Fruit fly (Drosophila melanogaster) whole organism, embryonic: ENCODE results near the gene Targ1.

ENCODE experiments used
- Asciz ChIP-seq: fragments of 200-800 bp; sonication (Bioruptor generic); optimal IDR thresholded peaks from 2 replicates; lab custom pipeline; 2017; ENCODE audit warnings: missing biosample characterization, mild to moderate bottlenecking, missing genetic modification characterization, missing genetic modification reagents
- CG10274 ChIP-seq: fragments of 200-800 bp; sonication (Bioruptor generic); optimal IDR thresholded peaks from 3 replicates; lab custom pipeline; 2017; ENCODE audit warnings: missing biosample characterization, mild to moderate bottlenecking, missing genetic modification characterization
- CG10543 ChIP-seq: fragments of 200-800 bp; sonication (Bioruptor generic); optimal IDR thresholded peaks from 3 replicates; lab custom pipeline; 2017; ENCODE audit warnings: missing biosample characterization, mild to moderate bottlenecking, missing genetic modification characterization, moderate library complexity
- CG10565 ChIP-seq: fragments of 200-800 bp; sonication (Bioruptor generic); optimal IDR thresholded peaks from 3 replicates; lab custom pipeline; 2016; ENCODE audit warnings: missing biosample characterization, mild to moderate bottlenecking, missing genetic modification characterization
- CG11504 ChIP-seq: fragments of 200-800 bp; sonication (Bioruptor generic); optimal IDR thresholded peaks from 3 replicates; lab custom pipeline; 2019; ENCODE audit warnings: missing biosample characterization, mild to moderate bottlenecking, missing genetic modification characterization, moderate library complexity
- CG12942 ChIP-seq: fragments of 200-800 bp; sonication (Bioruptor generic); optimal IDR thresholded peaks from 3 replicates; lab custom pipeline; 2016; ENCODE audit warnings: missing biosample characterization, missing genetic modification characterization
- CG14710 ChIP-seq: fragments of 200-800 bp; sonication (Bioruptor generic); optimal IDR thresholded peaks from 3 replicates; lab custom pipeline; 2019; ENCODE audit warnings: missing biosample characterization, mild to moderate bottlenecking, missing genetic modification characterization, moderate library complexity
- CG15269 ChIP-seq: fragments of 200-800 bp; sonication (Bioruptor generic); optimal IDR thresholded peaks from 2 replicates; lab custom pipeline; 2018; ENCODE audit warnings: missing biosample characterization, mild to moderate bottlenecking, missing genetic modification characterization, moderate library complexity
- CG1603 ChIP-seq: fragments of 200-800 bp; sonication (Bioruptor generic); optimal IDR thresholded peaks from 2 replicates; lab custom pipeline; 2019; ENCODE audit warnings: missing biosample characterization, mild to moderate bottlenecking, missing genetic modification characterization, moderate library complexity
- CG30403 ChIP-seq: fragments of 200-800 bp; sonication (Bioruptor generic); optimal IDR thresholded peaks from 3 replicates; lab custom pipeline; 2016; ENCODE audit warnings: missing biosample characterization, missing genetic modification characterization
- CG3407 ChIP-seq: fragments of 200-800 bp; sonication (Bioruptor generic); optimal IDR thresholded peaks from 2 replicates; lab custom pipeline; 2018; ENCODE audit warnings: missing biosample characterization, mild to moderate bottlenecking, missing genetic modification characterization
- CG34224 ChIP-seq: fragments of 200-800 bp; sonication (Bioruptor generic); IDR thresholded peaks from 3 replicates; pipeline ENCODE4 v1.3.6; 2022; ENCODE audit warnings: missing biosample characterization, missing genetic modification characterization; ENCODE audit not compliant: partially characterized antibody
- CG6175 ChIP-seq: fragments of 200-800 bp; sonication (Bioruptor generic); IDR thresholded peaks from 3 replicates; pipeline ENCODE4 v1.3.6; 2022; ENCODE audit warnings: missing biosample characterization, missing genetic modification characterization
- CG7839 ChIP-seq: fragments of 200-800 bp; sonication (Bioruptor generic); optimal IDR thresholded peaks from 3 replicates; lab custom pipeline; 2018; ENCODE audit warnings: missing biosample characterization, mild to moderate bottlenecking, missing genetic modification characterization, moderate library complexity
- CG8290 ChIP-seq, 3 experiments: fragments of 200-800 bp; sonication (Bioruptor generic); optimal IDR thresholded peaks; 2 replicates each; lab custom pipeline; 2016 to 2019; ENCODE audit warnings: missing biosample characterization in 3 of 3, missing genetic modification characterization in 3 of 3, mild to moderate bottlenecking in 2 of 3, moderate library complexity in 1 of 3
- CG8359 ChIP-seq: fragments of 200-800 bp; sonication (Bioruptor generic); optimal IDR thresholded peaks from 2 replicates; lab custom pipeline; 2017; ENCODE audit warnings: missing biosample characterization, mild to moderate bottlenecking, missing genetic modification characterization, borderline replicate concordance
- CG9609 ChIP-seq: fragments of 200-800 bp; sonication (Bioruptor generic); optimal IDR thresholded peaks from 3 replicates; lab custom pipeline; 2016; ENCODE audit warnings: missing biosample characterization, missing genetic modification characterization
- CG9817 ChIP-seq: fragments of 200-800 bp; sonication (Bioruptor generic); optimal IDR thresholded peaks from 2 replicates; lab custom pipeline; 2018; ENCODE audit warnings: missing biosample characterization, mild to moderate bottlenecking, missing genetic modification characterization, moderate library complexity
- CG9876 ChIP-seq: fragments of 200-800 bp; sonication (Bioruptor generic); optimal IDR thresholded peaks from 2 replicates; lab custom pipeline; 2016; ENCODE audit warnings: missing biosample characterization, missing genetic modification characterization
- CTCF ChIP-seq: fragments of 200-800 bp; sonication (Bioruptor generic); optimal IDR thresholded peaks from 2 replicates; lab custom pipeline; 2017; ENCODE audit warnings: missing biosample characterization, mild to moderate bottlenecking, missing genetic modification characterization, moderate library complexity
- D ChIP-seq, 2 experiments: fragments of 200-800 bp in 1 of 2; fragments of >200 bp in 1 of 2; sonication (Bioruptor generic) in 1 of 2; optimal IDR thresholded peaks; 2 replicates in 1 of 2; 3 replicates in 1 of 2; lab custom pipeline; 2017; ENCODE audit warnings: mild to moderate bottlenecking in 1 of 2, missing biosample characterization in 1 of 2, missing genetic modification characterization in 1 of 2, missing genetic modification reagents in 1 of 2
- Dref ChIP-seq: fragments of 200-800 bp; sonication (Bioruptor generic); IDR thresholded peaks from 2 replicates; pipeline ENCODE4 v1.3.6; 2022; ENCODE audit warnings: missing biosample characterization, missing genetic modification characterization
- Drgx ChIP-seq: fragments of 200-800 bp; sonication (Bioruptor generic); IDR thresholded peaks from 2 replicates; pipeline ENCODE4 v1.3.6; 2022; ENCODE audit warnings: missing biosample characterization, missing genetic modification characterization
- E2f1 ChIP-seq: fragments of 200-800 bp; sonication (Bioruptor generic); IDR thresholded peaks from 2 replicates; pipeline ENCODE4 v1.3.6; 2022; ENCODE audit warnings: missing biosample characterization, missing genetic modification characterization
- Eip74EF ChIP-seq, 2 experiments: fragments of 200-800 bp in 1 of 2; fragments of >200 bp in 1 of 2; sonication (Bioruptor generic) in 1 of 2; optimal IDR thresholded peaks; 2 replicates each; lab custom pipeline; 2017 to 2019; ENCODE audit warnings: missing biosample characterization in 2 of 2, missing genetic modification characterization in 2 of 2, mild to moderate bottlenecking in 1 of 2, moderate library complexity in 1 of 2
- GATAe ChIP-seq: fragments of 200-800 bp; sonication (Bioruptor generic); conservative IDR thresholded peaks from 2 replicates; pipeline ENCODE4 v1.3.6; 2022; ENCODE audit warnings: missing biosample characterization, missing genetic modification characterization
- H2.0 ChIP-seq: fragments of 200-800 bp; sonication (Bioruptor generic); IDR thresholded peaks from 2 replicates; pipeline ENCODE4 v1.3.6; 2022; ENCODE audit warnings: missing biosample characterization, missing genetic modification characterization
- Hmx ChIP-seq: fragments of 200-800 bp; sonication (Bioruptor generic); optimal IDR thresholded peaks from 2 replicates; lab custom pipeline; 2016; ENCODE audit warnings: missing biosample characterization, missing genetic modification characterization
- NC2α ChIP-seq: fragments of 200-800 bp; sonication (Bioruptor generic); optimal IDR thresholded peaks from 2 replicates; lab custom pipeline; 2016; ENCODE audit warnings: missing biosample characterization, missing genetic modification characterization
- Pdp1 ChIP-seq, 2 experiments: fragments of 200-800 bp; sonication (Bioruptor generic); optimal IDR thresholded peaks; 3 replicates each; lab custom pipeline; 2016; ENCODE audit warnings: missing biosample characterization in 2 of 2, missing genetic modification characterization in 2 of 2, mild to moderate bottlenecking in 1 of 2, moderate library complexity in 1 of 2
- Spps ChIP-seq: fragments of 200-800 bp; sonication (Bioruptor generic); optimal IDR thresholded peaks from 2 replicates; lab custom pipeline; 2018; ENCODE audit warnings: missing biosample characterization, mild to moderate bottlenecking, missing genetic modification characterization
- TFAM ChIP-seq: fragments of 200-800 bp; sonication (Bioruptor generic); optimal IDR thresholded peaks from 2 replicates; lab custom pipeline; 2017; ENCODE audit warnings: missing biosample characterization, missing genetic modification characterization, inconsistent platforms
- Vsx1 ChIP-seq: fragments of 200-800 bp; sonication (Bioruptor generic); optimal IDR thresholded peaks from 2 replicates; lab custom pipeline; 2017; ENCODE audit warnings: missing biosample characterization, mild to moderate bottlenecking, missing genetic modification characterization, missing genetic modification reagents
- ara ChIP-seq: fragments of 200-800 bp; sonication (Bioruptor generic); IDR thresholded peaks from 2 replicates; pipeline ENCODE4 v1.3.6; 2022; ENCODE audit warnings: missing biosample characterization, missing genetic modification characterization
- bsh ChIP-seq, 2 experiments: fragments of 200-800 bp; sonication (Bioruptor generic); optimal IDR thresholded peaks; 2 replicates each; lab custom pipeline; 2017 to 2018; ENCODE audit warnings: mild to moderate bottlenecking in 2 of 2, missing biosample characterization in 2 of 2, missing genetic modification characterization in 2 of 2, moderate library complexity in 1 of 2
- dan ChIP-seq: fragments of 200-800 bp; sonication (Bioruptor generic); IDR thresholded peaks from 2 replicates; pipeline ENCODE4 v1.3.6; 2022; ENCODE audit warnings: missing biosample characterization, missing genetic modification characterization
- en ChIP-seq: fragments of 200-800 bp; sonication (Bioruptor generic); optimal IDR thresholded peaks from 2 replicates; lab custom pipeline; 2016; ENCODE audit warnings: missing biosample characterization, missing genetic modification characterization
- esg ChIP-seq: fragments of 200-800 bp; sonication (Bioruptor generic); conservative IDR thresholded peaks from 2 replicates; pipeline ENCODE4 v1.3.6; 2022; ENCODE audit warnings: missing biosample characterization, missing genetic modification characterization
- fd3F ChIP-seq: fragments of 200-800 bp; sonication (Bioruptor generic); optimal IDR thresholded peaks from 2 replicates; lab custom pipeline; 2018; ENCODE audit warnings: missing biosample characterization, mild to moderate bottlenecking, missing genetic modification characterization, moderate library complexity
- gcm ChIP-seq: fragments of 200-800 bp; sonication (Bioruptor generic); optimal IDR thresholded peaks from 2 replicates; lab custom pipeline; 2019; ENCODE audit warnings: missing biosample characterization, mild to moderate bottlenecking, missing genetic modification characterization, moderate library complexity
- gro ChIP-seq: fragments of 200-800 bp; sonication (Bioruptor generic); optimal IDR thresholded peaks from 2 replicates; lab custom pipeline; 2016; ENCODE audit warnings: missing biosample characterization, missing genetic modification characterization
- ham ChIP-seq: fragments of 200-800 bp; sonication (Bioruptor generic); IDR thresholded peaks from 2 replicates; pipeline ENCODE4 v1.3.6; 2022; ENCODE audit warnings: missing biosample characterization, missing genetic modification characterization
- hkb ChIP-seq, 2 experiments: fragments of 200-800 bp in 1 of 2; fragments of >200 bp in 1 of 2; sonication (Bioruptor generic) in 1 of 2; IDR thresholded peaks in 1 of 2; optimal IDR thresholded peaks in 1 of 2; 2 replicates each; pipeline versions ENCODE4 v1.3.6 to Lab custom; 2017 to 2022; ENCODE audit warnings: missing biosample characterization in 1 of 2, missing genetic modification characterization in 1 of 2
- inv ChIP-seq: fragments of 200-800 bp; sonication (Bioruptor generic); IDR thresholded peaks from 2 replicates; pipeline ENCODE4 v1.3.6; 2022; ENCODE audit warnings: missing biosample characterization, missing genetic modification characterization; ENCODE audit not compliant: partially characterized antibody
- lov ChIP-seq, 2 experiments: fragments of 200-800 bp in 1 of 2; fragments of >200 bp in 1 of 2; sonication (Bioruptor generic) in 1 of 2; IDR thresholded peaks in 1 of 2; optimal IDR thresholded peaks in 1 of 2; 2 replicates in 1 of 2; 3 replicates in 1 of 2; pipeline versions ENCODE4 v1.3.6 to Lab custom; 2017 to 2022; ENCODE audit warnings: missing biosample characterization in 1 of 2, missing genetic modification characterization in 1 of 2
- luna ChIP-seq: fragments of 200-800 bp; sonication (Bioruptor generic); optimal IDR thresholded peaks from 2 replicates; lab custom pipeline; 2016; ENCODE audit warnings: missing biosample characterization, missing genetic modification characterization
- pita ChIP-seq: fragments of 200-800 bp; sonication (Bioruptor generic); optimal IDR thresholded peaks from 2 replicates; lab custom pipeline; 2017; ENCODE audit warnings: missing biosample characterization, mild to moderate bottlenecking, missing genetic modification characterization
- ssp ChIP-seq: fragments of 200-800 bp; sonication (Bioruptor generic); IDR thresholded peaks from 2 replicates; pipeline ENCODE4 v1.3.6; 2022; ENCODE audit warnings: missing biosample characterization, missing genetic modification characterization
- zen2 ChIP-seq: fragments of 200-800 bp; sonication (Bioruptor generic); IDR thresholded peaks from 3 replicates; pipeline ENCODE4 v1.3.6; 2022; ENCODE audit warnings: missing biosample characterization, missing genetic modification characterization; ENCODE audit not compliant: partially characterized antibody

Targ1 gene

dm6 chr3L:21196563-21196962 lies 6.1 kb downstream of the Targ1 start, which contains the start of the genes Targ3 and park (continued):
- TF ChIP-seq CG1603 (tag; lab: Kevin White, UChicago): peak; percentile 68
- no peak for TF ChIP-seq pita (GFP tag; lab: Kevin White, UChicago)
- no peak for TF ChIP-seq CG7839 (tag; lab: Kevin White, UChicago)
- no peak for TF ChIP-seq CG3407 (GFP tag; lab: Kevin White, UChicago)
- no peak for TF ChIP-seq Drgx (GFP tag; lab: Robert Waterston, UW)
- TF ChIP-seq NC2α: no peak
- TF ChIP-seq GATAe: no peak
- no peak for TF ChIP-seq CG6175 (GFP tag; lab: Robert Waterston, UW)
- TF ChIP-seq Pdp1 (GFP tag; optimal IDR thresholded peaks at IDR 0.05; lab: Kevin White, UChicago): peak in 1 of 2 experiments; percentile 4
- no peak for TF ChIP-seq CG9876 (GFP tag; lab: Kevin White, UChicago)
- no peak for TF ChIP-seq ara (GFP tag; lab: Robert Waterston, UW)
- TF ChIP-seq CG9609: peak; percentile 43
- no peak for TF ChIP-seq CTCF
- TF ChIP-seq CG10565 (GFP tag; lab: Kevin White, UChicago): no peak
- TF ChIP-seq CG9817: no peak
- no peak for TF ChIP-seq luna
- TF ChIP-seq ham (GFP tag; lab: Robert Waterston, UW): no peak
- TF ChIP-seq E2f1 (GFP tag; lab: Robert Waterston, UW): no peak
- no peak for TF ChIP-seq ssp (GFP tag; lab: Robert Waterston, UW)
- TF ChIP-seq en (GFP tag; lab: Kevin White, UChicago): no peak
- no peak for TF ChIP-seq CG8290 (GFP tag; optimal IDR thresholded peaks at IDR 0.05; lab: Kevin White, UChicago)
- peak in 1 of 2 experiments; percentile 80 for TF ChIP-seq CG8290 (tag; optimal IDR thresholded peaks at IDR 0.05; lab: Kevin White, UChicago)
- TF ChIP-seq CG12942: peak; percentile 18
- TF ChIP-seq lov (optimal IDR thresholded peaks at IDR 0.05; lab: Kevin White, UChicago): no peak
- TF ChIP-seq lov (GFP tag; IDR thresholded peaks at IDR 0.05; lab: Robert Waterston, UW): no peak
- TF ChIP-seq CG11504: peak; percentile 17
- TF ChIP-seq Vsx1 (GFP tag; lab: Kevin White, UChicago): no peak
- no peak for TF ChIP-seq bsh (GFP tag; optimal IDR thresholded peaks at IDR 0.05; lab: Kevin White, UChicago)
- peak; percentile 15 for TF ChIP-seq CG14710 (tag; lab: Kevin White, UChicago)
- TF ChIP-seq CG34224: no peak
- TF ChIP-seq CG10543: peak; percentile 22
- 0 out of 2 replicates have a peak, but pooled peaks have one; percentile 24 for TF ChIP-seq H2.0 (GFP tag; lab: Robert Waterston, UW)
- peak; percentile 17 for TF ChIP-seq CG30403
- no peak for TF ChIP-seq CG10274 (GFP tag; lab: Kevin White, UChicago)
- no peak for TF ChIP-seq TFAM (GFP tag; lab: Kevin White, UChicago)
- TF ChIP-seq Asciz (GFP tag; lab: Kevin White, UChicago): no peak
- TF ChIP-seq fd3F (GFP tag; lab: Kevin White, UChicago): no peak
- TF ChIP-seq Hmx: no peak
- no peak for TF ChIP-seq gro (GFP tag; lab: Kevin White, UChicago)
- TF ChIP-seq inv: no peak
- no peak for TF ChIP-seq CG8359
- no peak for TF ChIP-seq gcm (GFP tag; lab: Kevin White, UChicago)
- TF ChIP-seq hkb (optimal IDR thresholded peaks at IDR 0.05; lab: Kevin White, UChicago): peak; percentile 37
- TF ChIP-seq hkb (GFP tag; IDR thresholded peaks at IDR 0.05; lab: Robert Waterston, UW): no peak
- TF ChIP-seq dan: no peak
- no peak for TF ChIP-seq CG15269 (tag; lab: Kevin White, UChicago)
- peak; percentile 48 for TF ChIP-seq Dref (GFP tag; lab: Robert Waterston, UW)
- no peak for TF ChIP-seq Spps
- no peak for TF ChIP-seq zen2 (GFP tag; lab: Robert Waterston, UW)
- TF ChIP-seq Eip74EF (GFP tag; optimal IDR thresholded peaks at IDR 0.05; lab: Kevin White, UChicago): no peak
- no peak for TF ChIP-seq D (optimal IDR thresholded peaks at IDR 0.05; lab: Kevin White, UChicago)
- no peak for TF ChIP-seq D (GFP tag; optimal IDR thresholded peaks at IDR 0.05; lab: Kevin White, UChicago)
- TF ChIP-seq esg (GFP tag; lab: Robert Waterston, UW): no peak
